Worm (Caenorhabditis elegans): Measurements from ENCODE around the gene F56C4.1.

F56C4.1 gene

DNA sequence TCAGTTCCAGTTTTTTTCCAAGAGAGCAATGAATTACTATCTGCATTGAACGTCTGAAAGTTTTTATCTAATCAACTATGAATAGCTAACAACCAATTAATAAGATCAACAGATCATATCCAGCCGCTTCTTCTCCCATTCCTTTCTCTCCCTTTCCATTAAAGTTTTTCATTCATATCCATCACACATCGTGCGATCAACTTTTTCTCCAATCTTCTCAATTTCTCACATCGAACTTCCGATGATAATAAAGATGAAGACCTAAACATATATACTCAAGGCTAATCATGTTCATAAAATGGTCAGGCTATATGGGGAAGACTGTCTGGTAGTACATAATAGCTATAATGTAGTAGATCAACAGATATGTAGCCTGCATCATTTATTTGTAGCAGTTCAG, 24.5 kb upstream of the F56C4.1 start:
- no peak for TF ChIP-seq elt-1 (tag; optimal IDR thresholded peaks at IDR 0.05; ENCODE audit: borderline replicate concordance, insufficient read depth)
- no peak for TF ChIP-seq unc-120 (tag; optimal IDR thresholded peaks at IDR 0.05; ENCODE audit: poor library complexity, severe bottlenecking)
- no peak for TF ChIP-seq ceh-83 (GFP tag; optimal IDR thresholded peaks at IDR 0.05)
- TF ChIP-seq cnd-1 (tag; optimal IDR thresholded peaks at IDR 0.05) = no peak
- no peak for TF ChIP-seq lsy-2 (tag; optimal IDR thresholded peaks at IDR 0.05)
- TF ChIP-seq drap-1 (GFP tag; optimal IDR thresholded peaks at IDR 0.05) = no peak
- TF ChIP-seq snpc-4 (tag; optimal IDR thresholded peaks at IDR 0.05) = no peak
- no peak for TF ChIP-seq nhr-12 (tag; optimal IDR thresholded peaks at IDR 0.05)

DNA sequence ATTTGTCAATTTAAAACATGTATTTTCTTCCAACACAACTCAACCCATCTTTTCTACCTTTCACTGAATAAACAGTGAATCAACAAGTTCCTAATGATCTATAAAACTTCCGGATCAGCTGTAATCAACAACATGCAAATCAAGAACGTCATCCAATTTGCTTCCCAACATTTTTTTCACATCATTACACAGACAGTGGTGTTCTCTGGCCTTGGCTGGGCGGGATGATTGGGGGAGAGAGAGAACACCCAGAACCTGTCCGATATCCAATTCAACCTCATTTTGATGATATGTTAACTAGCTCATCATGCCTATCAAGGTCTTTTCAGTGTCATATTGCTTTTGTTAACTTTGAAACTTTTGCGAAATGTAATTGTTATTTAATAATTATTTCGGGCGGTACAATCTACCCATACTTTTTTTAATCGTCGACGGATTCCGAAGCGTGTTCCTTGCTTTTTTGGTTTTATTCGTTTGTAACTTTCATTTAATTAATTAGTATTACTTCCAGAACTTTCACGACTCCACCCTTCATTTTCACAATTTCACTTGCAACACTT, 21.8 kb upstream of the F56C4.1 start, which contains the start of gene ptr-14:
ptr-14 (plus strand) TSS at position 510 of the 560 bp plus-strand sequence.
- TF ChIP-seq unc-39 (tag; optimal IDR thresholded peaks at IDR 0.05) (no peak), ceh-43 (GFP tag; optimal IDR thresholded peaks at IDR 0.05) (no peak), nhr-237 (tag; optimal IDR thresholded peaks at IDR 0.05) (no peak), elt-3 (tag; optimal IDR thresholded peaks at IDR 0.05) (no peak), bed-3 (GFP tag; optimal IDR thresholded peaks at IDR 0.05) (no peak), ham-2 (GFP tag; optimal IDR thresholded peaks at IDR 0.05) (no peak), pha-4 (tag; optimal IDR thresholded peaks at IDR 0.05) (no peak), cnd-1 (tag; optimal IDR thresholded peaks at IDR 0.05) (no peak), sptf-1 (tag; optimal IDR thresholded peaks at IDR 0.05) (no peak), elt-1 (tag; optimal IDR thresholded peaks at IDR 0.05; ENCODE audit: borderline replicate concordance, insufficient read depth) (no peak), unc-120 (tag; optimal IDR thresholded peaks at IDR 0.05; ENCODE audit: poor library complexity, severe bottlenecking) (no peak), M03D4.4 (tag; optimal IDR thresholded peaks at IDR 0.05) (no peak), sem-2 (GFP tag; optimal IDR thresholded peaks at IDR 0.05) (no peak), nhr-2 (tag; optimal IDR thresholded peaks at IDR 0.05) (no peak), nhr-12 (tag; optimal IDR thresholded peaks at IDR 0.05) (no peak), tbx-8 (GFP tag; optimal IDR thresholded peaks at IDR 0.05) (no peak), lin-32 (GFP tag; optimal IDR thresholded peaks at IDR 0.05) (no peak), nhr-76 (tag; optimal IDR thresholded peaks at IDR 0.05) (no peak), hlh-1 (tag; optimal IDR thresholded peaks at IDR 0.05) (no peak)

DNA sequence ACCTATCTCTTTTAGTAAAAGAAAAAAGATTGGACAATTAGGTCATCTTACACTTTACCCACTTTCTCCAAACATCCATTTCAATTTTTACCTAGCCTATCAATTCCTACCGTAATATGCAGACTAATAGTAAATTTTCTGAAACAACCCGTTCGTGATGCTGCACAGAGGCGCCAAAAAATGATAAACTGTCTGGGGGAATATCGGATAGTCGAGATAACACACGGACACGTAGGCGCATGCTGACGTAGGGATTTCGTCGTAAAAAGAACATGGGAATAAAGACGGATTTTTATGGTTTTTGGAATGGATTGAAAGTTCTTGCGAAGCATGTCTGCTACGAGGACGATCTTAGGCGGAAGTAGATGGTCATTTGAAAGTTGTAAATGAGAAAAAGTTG, 20.4 kb upstream of the F56C4.1 start:
- TF ChIP-seq nhr-76 (tag; optimal IDR thresholded peaks at IDR 0.05) = no peak
- no peak for TF ChIP-seq unc-120 (tag; optimal IDR thresholded peaks at IDR 0.05; ENCODE audit: poor library complexity, severe bottlenecking)

DNA sequence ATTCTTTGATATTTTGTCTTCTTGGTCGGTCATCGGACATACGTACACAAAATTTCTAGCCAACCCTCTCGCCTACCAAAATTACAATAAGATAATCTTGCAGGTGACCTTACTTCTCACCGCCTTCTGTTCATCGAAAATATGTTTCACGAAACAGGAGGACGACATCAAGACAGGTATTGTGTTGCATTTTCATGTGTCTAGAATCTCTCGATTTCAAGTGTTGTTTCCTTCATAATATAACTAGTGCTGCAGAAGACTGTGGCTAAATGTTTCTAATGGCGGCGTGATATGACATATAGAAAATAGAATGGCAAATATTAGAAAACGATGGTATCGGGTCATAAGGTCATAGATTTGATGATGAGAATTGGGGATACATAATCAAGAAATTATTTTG, 19.6 kb upstream of the F56C4.1 start:
- TF ChIP-seq unc-120 (tag; optimal IDR thresholded peaks at IDR 0.05; ENCODE audit: poor library complexity, severe bottlenecking) (no peak), sptf-1 (tag; optimal IDR thresholded peaks at IDR 0.05) (no peak), ces-1 (GFP tag; optimal IDR thresholded peaks at IDR 0.05) (no peak), unc-39 (tag; optimal IDR thresholded peaks at IDR 0.05) (no peak), cnd-1 (tag; optimal IDR thresholded peaks at IDR 0.05) (no peak), mls-2 (tag; optimal IDR thresholded peaks at IDR 0.05) (no peak), nhr-2 (tag; optimal IDR thresholded peaks at IDR 0.05) (no peak), pha-4 (tag; optimal IDR thresholded peaks at IDR 0.05) (no peak), sem-2 (GFP tag; optimal IDR thresholded peaks at IDR 0.05) (no peak), ceh-83 (GFP tag; optimal IDR thresholded peaks at IDR 0.05) (no peak), hlh-1 (tag; optimal IDR thresholded peaks at IDR 0.05) (no peak), nhr-76 (tag; optimal IDR thresholded peaks at IDR 0.05) (no peak), zip-8 (tag; optimal IDR thresholded peaks at IDR 0.05) (no peak), drap-1 (GFP tag; optimal IDR thresholded peaks at IDR 0.05) (no peak), lin-13 (tag; optimal IDR thresholded peaks at IDR 0.05) (no peak), mab-5 (tag; optimal IDR thresholded peaks at IDR 0.05) (no peak), ceh-43 (GFP tag; optimal IDR thresholded peaks at IDR 0.05) (no peak), ztf-11 (tag; optimal IDR thresholded peaks at IDR 0.05) (no peak)

DNA sequence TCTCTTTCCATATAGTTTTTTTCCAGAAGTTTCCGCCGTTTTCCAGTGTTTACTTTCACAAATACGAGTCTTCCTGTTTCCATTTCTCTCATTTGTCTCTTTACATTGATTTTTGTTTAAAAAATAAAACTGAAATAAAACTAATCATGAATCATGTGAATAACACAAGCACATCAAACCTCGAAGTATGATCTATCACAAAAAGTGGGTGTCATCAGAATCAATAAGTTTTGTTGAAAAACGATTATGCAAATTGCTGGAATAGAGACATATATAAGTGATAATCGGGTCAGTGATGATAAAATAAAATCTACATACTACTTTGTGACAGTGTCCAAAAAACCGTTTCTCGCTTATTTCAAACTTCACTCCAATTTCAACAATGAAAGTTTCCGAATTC, 15.9 kb upstream of the F56C4.1 start, which contains the start of gene R09H10.7:
R09H10.7 (plus strand) TSS at position 301 of the 400 bp plus-strand sequence.
- no peak for TF ChIP-seq mep-1 (tag; optimal IDR thresholded peaks at IDR 0.05)
- no peak for TF ChIP-seq ceh-83 (GFP tag; optimal IDR thresholded peaks at IDR 0.05)
- TF ChIP-seq flh-1 (GFP tag; optimal IDR thresholded peaks at IDR 0.05) = no peak
- no peak for TF ChIP-seq ces-1 (GFP tag; optimal IDR thresholded peaks at IDR 0.05)
- TF ChIP-seq snpc-4 (tag; optimal IDR thresholded peaks at IDR 0.05) = no peak
- TF ChIP-seq cnd-1 (tag; optimal IDR thresholded peaks at IDR 0.05) = no peak
- no peak for TF ChIP-seq nhr-76 (tag; optimal IDR thresholded peaks at IDR 0.05)
- no peak for TF ChIP-seq drap-1 (GFP tag; optimal IDR thresholded peaks at IDR 0.05)

Data from whole organism, mixed stage, embryonic.